Worm (Caenorhabditis elegans) whole organism, L4/young adult: ENCODE data around the gene set-17.

Experiments used
- W03F9.2 ChIP-seq: fragments of 150-350 bp; optimal IDR thresholded peaks from 2 replicates; lab custom pipeline; 2014; ENCODE audit warnings: missing biosample characterization, missing genetic modification characterization
- dao-5 ChIP-seq: sonication (generic microtip); optimal IDR thresholded peaks from 2 replicates; lab custom pipeline; 2016; ENCODE audit warnings: missing genotype, missing genetic modification characterization, moderate library complexity, missing compliant biosample characterization
- him-1 ChIP-seq: sonication (generic microtip); optimal IDR thresholded peaks from 2 replicates; lab custom pipeline; 2016; ENCODE audit warnings: missing genotype, missing genetic modification reagents, missing genetic modification characterization, missing compliant biosample characterization

ce11 chrII:8960414-8960813, 20.1 kb upstream of the set-17 start, which contains the start of gene cal-2:
- no peak for TF ChIP-seq dao-5 (tag; lab: Kevin White, UChicago)
- no peak for TF ChIP-seq him-1
- TF ChIP-seq W03F9.2 (tag; lab: Kevin White, UChicago), result no peak
